Worm (Caenorhabditis elegans): ENCODE data around the gene F56C9.8.

Gene F56C9.8

DNA sequence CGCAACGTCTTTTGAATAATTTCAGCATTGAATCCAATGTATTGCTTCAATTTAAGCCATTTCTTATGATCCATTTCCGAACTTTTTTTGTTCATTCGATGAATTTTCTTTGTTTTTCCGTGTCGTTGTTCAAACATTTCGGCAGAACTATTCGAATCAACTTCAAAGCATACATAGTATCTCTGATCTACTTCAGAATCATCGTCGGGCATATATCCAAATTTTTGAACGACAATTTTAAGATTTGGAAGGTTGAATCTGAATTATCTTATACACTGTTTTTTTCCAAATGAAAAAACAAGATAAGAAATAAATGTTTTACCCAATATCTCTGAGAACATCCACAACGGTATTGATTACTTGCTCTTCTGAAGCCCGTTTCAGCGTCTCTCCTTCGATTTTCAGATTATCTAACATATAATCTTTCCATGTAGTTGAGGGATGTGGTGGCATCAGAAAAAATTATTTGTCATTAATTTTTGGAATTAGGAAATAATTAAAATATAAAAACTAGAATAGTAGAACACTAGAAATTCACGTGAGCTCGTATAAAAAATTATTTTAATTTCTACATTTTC, 9.9 kb upstream of the F56C9.8 start, which contains the start of gene lab-2:
lab-2 (minus strand) TSS at position 453 of the 578 bp plus-strand sequence.
- no peak for TF ChIP-seq unc-62 (GFP tag; optimal IDR thresholded peaks at IDR 0.05)

DNA sequence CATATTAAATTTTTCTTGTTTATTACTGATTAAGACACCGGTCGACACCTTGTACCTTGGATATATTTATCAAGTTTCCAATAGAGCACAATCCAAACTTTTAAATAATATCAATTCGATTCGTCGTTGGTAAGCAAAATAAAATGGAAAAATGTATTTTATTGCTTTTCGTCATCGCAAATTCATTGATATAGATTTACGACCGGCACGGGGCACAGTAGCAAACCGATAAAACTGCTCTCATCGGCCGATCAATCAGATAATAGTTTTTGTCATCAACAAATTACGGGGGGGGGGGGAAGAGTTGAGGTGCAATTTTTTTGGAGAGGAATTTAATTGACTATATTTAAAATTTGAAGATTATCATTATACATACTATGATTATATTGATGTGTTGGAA, 4.0 kb upstream of the F56C9.8 start:
- TF ChIP-seq unc-62 (GFP tag; optimal IDR thresholded peaks at IDR 0.05), result no peak

DNA sequence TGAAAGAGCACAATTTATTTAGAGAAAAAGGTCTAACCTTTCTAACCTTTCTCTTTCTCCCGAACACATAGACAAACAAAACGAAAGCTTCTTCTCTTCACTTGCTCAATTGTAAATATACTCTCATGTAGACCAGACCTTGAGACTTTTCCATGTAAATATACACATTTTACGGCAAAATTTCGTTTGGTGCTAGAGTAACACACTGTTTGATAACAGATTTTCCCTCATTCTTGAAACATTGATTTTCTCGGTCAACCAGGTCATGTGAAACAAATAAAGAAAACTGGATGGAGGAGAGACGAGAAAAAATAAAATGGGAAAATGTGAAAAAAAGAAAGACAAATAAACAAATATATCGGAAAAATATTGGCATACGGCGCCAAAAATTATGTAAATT, 2.7 kb upstream of the F56C9.8 start:
- TF ChIP-seq unc-62 (GFP tag; optimal IDR thresholded peaks at IDR 0.05), result no peak

DNA sequence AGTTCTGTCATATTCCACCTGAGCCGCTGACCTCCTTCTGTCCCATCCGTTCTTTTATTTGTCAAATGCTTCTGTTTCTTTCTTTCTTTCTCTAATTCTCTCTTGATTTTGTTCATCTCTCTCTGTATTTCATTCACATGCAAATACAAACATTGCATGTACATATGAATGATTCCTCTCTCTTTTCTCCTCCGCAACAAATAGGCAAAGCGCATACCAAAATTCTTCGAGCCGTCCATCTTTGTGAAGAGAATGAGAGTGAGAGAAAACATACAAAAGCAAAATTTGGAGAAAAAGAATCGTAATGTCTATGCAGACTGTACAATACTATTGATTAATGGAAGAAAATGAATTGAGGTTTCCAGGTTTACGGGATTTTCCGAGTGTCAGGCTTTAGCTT, 2.0 kb downstream of the F56C9.8 start:
- TF ChIP-seq unc-62 (GFP tag; optimal IDR thresholded peaks at IDR 0.05), result no peak

DNA sequence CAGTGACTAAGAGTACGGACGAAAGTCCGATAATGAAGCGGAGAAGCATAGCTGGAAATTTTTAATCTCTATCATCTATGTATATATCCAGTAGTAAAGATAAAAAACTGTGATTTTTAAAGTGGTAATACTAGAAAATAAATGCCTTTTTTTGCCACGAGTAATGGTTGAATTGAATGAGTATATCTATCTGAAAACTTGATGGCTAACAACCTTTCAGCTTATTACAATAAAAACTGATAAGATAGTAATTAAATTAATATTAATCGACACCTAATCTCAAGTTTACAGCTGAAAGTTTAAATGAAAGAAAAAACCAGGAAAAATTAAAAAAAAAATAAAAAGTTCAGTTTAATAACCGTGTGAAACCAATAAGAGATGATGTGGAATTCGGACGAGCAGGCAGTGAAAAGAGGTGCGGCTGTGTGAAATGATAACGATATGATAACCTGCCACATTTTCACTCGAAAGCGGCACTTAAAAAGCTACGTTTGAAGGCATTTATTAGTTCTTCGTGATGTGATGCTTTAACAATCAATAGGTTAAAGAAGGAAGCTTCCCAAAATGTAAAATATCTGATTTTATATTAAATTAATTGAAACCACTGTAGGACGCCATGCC, 4.3 kb downstream of the F56C9.8 start, which contains the start of gene nspg-6:
nspg-6 (minus strand) TSS at position 51 of the 621 bp plus-strand sequence.
- TF ChIP-seq unc-62 (GFP tag; optimal IDR thresholded peaks at IDR 0.05), result no peak

DNA sequence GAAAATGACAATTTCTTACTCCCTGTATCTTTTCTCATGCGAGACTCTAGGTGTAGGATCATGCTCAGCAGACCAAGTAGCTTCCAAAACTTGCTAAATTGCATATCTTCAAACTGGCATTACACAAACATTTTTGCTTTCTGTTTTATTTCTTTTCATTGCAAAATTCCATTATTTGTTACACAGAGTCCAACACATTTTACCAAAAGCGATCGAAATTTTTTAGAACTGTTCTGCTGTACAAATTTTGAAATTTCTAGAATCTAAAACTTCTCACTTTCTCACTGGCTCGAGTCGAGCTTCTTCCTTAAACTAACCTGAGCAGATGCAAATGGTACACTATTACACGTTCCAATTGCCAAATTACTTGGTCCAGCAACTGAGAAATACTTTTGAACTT, 4.8 kb downstream of the F56C9.8 start:
- TF ChIP-seq unc-62 (GFP tag; optimal IDR thresholded peaks at IDR 0.05), result no peak

DNA sequence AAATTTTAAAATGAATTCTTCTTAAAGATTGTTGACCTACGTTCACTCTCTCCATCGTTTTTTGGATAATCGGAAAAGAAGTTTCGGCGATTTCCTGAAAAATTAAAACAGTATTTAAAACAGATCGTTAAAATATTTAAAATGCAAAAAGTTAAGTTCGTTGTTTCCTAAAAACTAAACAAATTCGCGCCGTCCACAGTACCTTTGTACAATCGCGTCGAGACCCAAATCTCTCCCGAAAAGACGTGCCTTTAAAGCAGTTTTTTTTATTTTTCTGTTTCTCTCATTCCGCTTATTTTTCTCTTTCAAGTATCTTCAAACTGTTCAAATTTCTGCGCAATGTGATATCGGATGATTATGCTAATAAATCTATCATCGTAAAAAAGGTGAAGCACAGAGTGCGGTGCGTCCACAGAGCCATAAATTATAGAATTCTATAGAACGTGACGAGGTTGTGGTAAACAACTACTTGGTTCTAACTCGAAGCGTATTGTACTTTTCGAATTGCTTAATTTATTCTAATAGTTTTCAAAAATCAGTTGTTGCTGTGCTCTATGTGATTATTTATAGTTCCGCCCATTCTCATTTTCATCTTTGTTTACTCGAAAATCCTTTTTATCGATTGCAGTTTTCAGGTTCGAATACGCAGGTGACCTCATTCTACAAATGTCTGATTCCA, 8.5 kb downstream of the F56C9.8 start, which contains the start of the genes F56C9.6 and F56C9.3:
F56C9.6 (minus strand) TSS at position 112 of the 679 bp plus-strand sequence.
F56C9.3 (plus strand) TSS at position 629 of the 679 bp plus-strand sequence.
- TF ChIP-seq unc-62 (GFP tag; optimal IDR thresholded peaks at IDR 0.05), result no peak

DNA sequence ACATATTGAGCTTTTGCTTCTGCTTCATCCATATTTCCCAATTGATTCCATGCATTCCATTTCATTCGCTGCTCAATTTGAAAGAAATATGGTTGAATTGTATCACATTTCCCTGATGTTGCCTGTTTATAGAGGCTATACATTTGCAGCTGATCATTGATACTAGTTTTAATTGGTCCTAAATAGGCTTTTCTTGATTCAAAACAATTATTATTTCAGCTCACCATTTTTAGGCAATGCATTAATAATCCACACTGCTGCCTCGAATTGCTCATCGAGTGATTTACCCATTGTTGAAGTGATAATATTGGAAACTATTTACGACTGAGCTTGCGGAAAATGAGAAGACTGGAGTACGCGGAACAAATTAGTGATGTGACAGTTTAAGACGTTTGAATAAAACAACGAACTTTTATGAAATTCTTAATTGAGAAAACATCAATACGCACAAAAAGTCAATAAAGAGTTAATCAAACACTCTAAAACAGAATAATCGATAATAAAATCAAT, 10.7 kb downstream of the F56C9.8 start, which contains the start of gene acbp-4:
acbp-4 (minus strand) TSS at position 510 of the 510 bp plus-strand sequence.
- TF ChIP-seq unc-62 (GFP tag; optimal IDR thresholded peaks at IDR 0.05), result no peak

DNA sequence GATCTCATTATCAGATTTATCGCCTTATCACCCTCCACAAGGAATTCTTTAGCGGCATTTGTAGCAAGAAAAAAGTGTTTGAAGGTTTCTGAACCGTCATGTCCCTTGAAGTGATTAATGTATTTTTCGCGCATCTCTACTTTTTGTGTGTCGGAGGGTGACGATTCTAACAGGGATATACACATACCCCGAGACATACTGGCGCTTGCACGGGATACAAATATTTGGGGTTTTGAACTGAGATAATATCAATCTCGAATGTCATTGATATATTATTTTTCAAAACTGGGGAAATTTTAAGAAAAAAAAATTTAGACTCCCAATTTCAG, 13.7 kb downstream of the F56C9.8 start:
- TF ChIP-seq unc-62 (GFP tag; optimal IDR thresholded peaks at IDR 0.05), result no peak

DNA sequence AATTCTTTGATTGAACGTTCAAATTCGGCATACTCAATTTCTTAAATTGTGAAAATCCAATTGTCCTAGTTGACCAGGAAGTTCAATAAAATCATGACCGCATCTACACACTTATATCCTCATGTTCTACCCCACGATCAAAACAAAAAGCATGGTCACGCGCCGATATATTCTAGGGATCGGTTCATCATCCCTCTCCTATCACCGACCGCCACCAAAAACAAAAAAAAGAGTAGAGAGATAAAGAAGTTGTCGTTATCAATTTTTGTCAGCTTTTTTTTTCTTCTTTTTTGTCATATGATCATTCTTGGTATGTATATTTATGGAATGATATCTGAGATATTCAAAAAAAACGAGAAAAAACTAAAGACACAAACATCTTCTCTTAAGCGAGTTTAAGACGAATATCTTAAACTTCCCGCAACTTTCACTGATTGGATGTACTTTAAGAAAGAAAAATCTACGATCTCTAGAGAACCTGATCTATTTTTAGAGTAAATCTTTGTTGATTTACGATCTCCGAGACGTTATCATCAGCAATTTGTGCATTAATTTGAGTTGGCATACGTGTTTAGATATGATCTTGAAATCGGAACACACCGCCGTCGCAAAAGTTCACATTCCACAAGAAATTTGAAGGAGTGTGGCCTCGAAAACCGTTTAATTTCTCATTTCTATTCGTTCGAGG, 14.2 kb downstream of the F56C9.8 start:
- TF ChIP-seq unc-62 (GFP tag; optimal IDR thresholded peaks at IDR 0.05), result no peak

DNA sequence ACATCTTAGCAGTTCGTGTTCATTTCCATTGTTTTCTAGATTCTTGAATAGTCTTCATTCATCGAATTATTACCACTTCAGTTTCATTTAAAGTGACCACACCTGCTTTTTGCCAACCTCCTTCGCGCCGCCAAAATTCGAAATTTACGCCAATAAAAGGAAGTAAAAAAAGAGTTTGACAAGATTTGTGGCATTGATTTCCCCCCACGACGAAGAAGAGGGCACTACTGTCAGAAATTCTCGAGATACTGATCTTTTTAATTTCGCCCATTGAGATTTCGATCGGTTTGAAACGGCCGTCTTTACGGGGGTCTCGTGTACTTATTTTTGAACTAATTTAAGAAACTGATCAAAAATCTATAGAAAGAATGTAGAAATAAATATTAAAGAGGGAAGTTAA, 17.6 kb downstream of the F56C9.8 start:
- TF ChIP-seq unc-62 (GFP tag; optimal IDR thresholded peaks at IDR 0.05), result no peak

DNA sequence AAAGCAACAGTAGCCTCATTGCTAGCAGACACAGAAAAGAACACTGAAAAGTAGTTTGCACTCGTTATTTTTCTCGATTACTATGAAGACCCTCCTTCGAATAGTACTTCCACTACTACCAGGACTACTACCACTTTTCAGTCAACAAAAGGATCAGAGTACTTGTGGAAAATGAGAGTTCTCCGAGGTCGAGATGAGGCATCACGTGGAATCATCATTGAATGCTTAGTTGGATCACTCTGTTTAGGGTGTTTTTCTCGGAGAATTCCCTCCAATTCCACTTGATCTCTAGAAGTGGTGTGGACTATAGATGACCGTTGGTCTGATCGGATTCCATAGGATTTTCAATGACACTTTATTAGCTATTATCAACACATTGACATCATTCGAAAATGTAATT, 18.5 kb downstream of the F56C9.8 start:
- TF ChIP-seq unc-62 (GFP tag; optimal IDR thresholded peaks at IDR 0.05), result no peak

DNA sequence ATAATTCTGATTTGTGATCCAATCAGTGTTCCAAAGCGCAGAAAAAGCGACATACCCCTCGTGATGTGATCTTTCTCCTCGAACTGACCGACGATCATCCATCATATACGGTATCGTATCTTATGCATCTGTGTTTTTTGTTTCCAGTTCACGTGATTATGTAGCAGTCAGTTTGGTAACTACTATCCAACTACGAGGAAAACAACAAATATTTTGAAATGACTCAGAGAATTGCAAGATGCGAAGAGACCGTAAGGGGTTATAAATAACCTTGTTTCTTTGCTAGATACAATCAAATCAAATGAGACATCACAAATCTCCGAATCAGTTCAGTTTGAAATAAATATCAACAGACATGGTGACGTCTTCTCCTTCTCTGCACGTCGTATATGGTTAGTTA, 19.1 kb downstream of the F56C9.8 start:
- TF ChIP-seq unc-62 (GFP tag; optimal IDR thresholded peaks at IDR 0.05), result no peak

DNA sequence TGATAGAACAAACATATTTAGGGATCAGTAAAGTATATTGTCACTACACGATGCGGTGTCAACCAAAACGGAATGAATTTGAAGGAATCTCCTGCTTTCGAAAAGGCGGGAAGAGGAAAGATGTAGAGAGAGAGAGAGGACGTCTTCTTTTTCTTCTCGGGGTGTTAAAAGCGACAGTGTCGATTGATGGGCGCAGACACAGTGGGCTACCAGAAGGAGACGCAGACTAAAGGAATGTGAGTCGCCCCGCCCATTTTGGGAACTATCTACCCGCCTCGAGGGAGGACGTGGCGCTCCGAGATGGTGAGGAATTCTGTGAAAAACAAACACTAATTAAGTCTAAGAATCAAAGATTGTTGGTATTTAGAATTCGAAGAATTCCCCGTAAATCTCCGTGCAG, 19.8 kb downstream of the F56C9.8 start, which contains the start of the genes B0361.14 and B0361.9:
B0361.14 (minus strand) TSS at position 66 of the 400 bp plus-strand sequence.
B0361.9 (minus strand) TSS at position 166 of the 400 bp plus-strand sequence.
- no peak for TF ChIP-seq unc-62 (GFP tag; optimal IDR thresholded peaks at IDR 0.05)

DNA sequence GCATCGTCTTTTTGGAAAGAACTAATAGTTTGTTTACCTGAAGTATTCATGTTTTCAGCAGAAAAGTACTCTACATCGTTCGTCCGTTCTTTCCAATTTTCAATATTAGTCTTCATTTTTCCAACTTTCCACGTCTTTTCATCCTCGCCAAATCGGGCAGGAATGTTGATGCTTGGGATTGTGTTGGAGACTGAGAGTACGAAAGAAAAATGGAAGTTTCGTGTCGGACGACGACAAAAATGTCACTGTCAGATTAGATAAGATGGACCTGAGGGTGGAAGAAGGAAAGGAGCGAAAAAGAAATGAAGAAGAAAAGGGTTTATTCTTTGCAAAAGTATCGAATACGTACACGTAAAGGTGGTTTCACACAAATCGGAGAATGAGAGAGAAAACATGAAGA, 21.3 kb downstream of the F56C9.8 start:
- TF ChIP-seq unc-62 (GFP tag; optimal IDR thresholded peaks at IDR 0.05), result no peak
